Fruit fly (Drosophila melanogaster) whole organism, embryonic: ENCODE results near the gene ddbt.
A peak's percentile ranks its signal among the peaks of the same experiment; 100 is the strongest.

Experiments used
- Antp ChIP-seq: fragments of 200-800 bp; sonication (Bioruptor generic); optimal IDR thresholded peaks from 3 replicates; lab custom pipeline; 2016; ENCODE audit warnings: missing biosample characterization, missing genetic modification characterization
- Atf6 ChIP-seq: fragments of 200-800 bp; sonication (Bioruptor generic); IDR thresholded peaks from 2 replicates; pipeline ENCODE4 v1.3.6; 2022; ENCODE audit warnings: missing biosample characterization, missing genetic modification characterization
- B-H2 ChIP-seq: fragments of 200-800 bp; sonication (Bioruptor generic); optimal IDR thresholded peaks from 2 replicates; lab custom pipeline; 2018; ENCODE audit warnings: missing biosample characterization, mild to moderate bottlenecking, missing genetic modification characterization
- Bgb ChIP-seq: fragments of 200-800 bp; sonication (Bioruptor generic); IDR thresholded peaks from 2 replicates; pipeline ENCODE4 v1.3.6; 2022; ENCODE audit warnings: missing biosample characterization, missing genetic modification characterization; ENCODE audit not compliant: partially characterized antibody
- Blimp-1 ChIP-seq: fragments of 200-800 bp; sonication (Bioruptor generic); optimal IDR thresholded peaks from 3 replicates; lab custom pipeline; 2018; ENCODE audit warnings: missing biosample characterization, missing genetic modification characterization, mild to moderate bottlenecking, moderate library complexity, missing genetic modification reagents
- CG10321 ChIP-seq: fragments of 200-800 bp; sonication (Bioruptor generic); IDR thresholded peaks from 2 replicates; pipeline ENCODE4 v1.3.6; 2022; ENCODE audit warnings: missing biosample characterization, missing genetic modification characterization
- CG11456 ChIP-seq: fragments of 200-800 bp; sonication (Bioruptor generic); IDR thresholded peaks from 3 replicates; pipeline ENCODE4 v1.3.6; 2022; ENCODE audit warnings: missing biosample characterization, missing genetic modification characterization
- CG11695 ChIP-seq: fragments of 200-800 bp; sonication (Bioruptor generic); IDR thresholded peaks from 3 replicates; pipeline ENCODE4 v1.3.6; 2022; ENCODE audit warnings: missing biosample characterization, missing genetic modification characterization
- CG12071 ChIP-seq: fragments of 200-800 bp; sonication (Bioruptor generic); optimal IDR thresholded peaks from 3 replicates; lab custom pipeline; 2018; ENCODE audit warnings: missing biosample characterization, mild to moderate bottlenecking, missing genetic modification characterization
- CG13424 ChIP-seq: fragments of 200-800 bp; sonication (Bioruptor generic); optimal IDR thresholded peaks from 2 replicates; lab custom pipeline; 2019; ENCODE audit warnings: missing biosample characterization, mild to moderate bottlenecking, missing genetic modification characterization, moderate library complexity
- CG13894 ChIP-seq: fragments of 200-800 bp; sonication (Bioruptor generic); optimal IDR thresholded peaks from 3 replicates; lab custom pipeline; 2018; ENCODE audit warnings: missing biosample characterization, mild to moderate bottlenecking, missing genetic modification characterization, moderate library complexity
- CG14014 ChIP-seq: fragments of 200-800 bp; sonication (Bioruptor generic); IDR thresholded peaks from 2 replicates; pipeline ENCODE4 v1.3.6; 2022; ENCODE audit warnings: missing biosample characterization, missing genetic modification characterization
- CG1602 ChIP-seq: fragments of 200-800 bp; sonication (Bioruptor generic); optimal IDR thresholded peaks from 3 replicates; lab custom pipeline; 2016; ENCODE audit warnings: missing biosample characterization, missing genetic modification characterization
- CG17802 ChIP-seq: fragments of 200-800 bp; sonication (Bioruptor generic); optimal IDR thresholded peaks from 2 replicates; lab custom pipeline; 2018; ENCODE audit warnings: missing biosample characterization, mild to moderate bottlenecking, missing genetic modification characterization, moderate library complexity
- CG30020 ChIP-seq: fragments of 200-800 bp; optimal IDR thresholded peaks from 2 replicates; lab custom pipeline; 2019; ENCODE audit warnings: missing biosample characterization, mild to moderate bottlenecking, missing genetic modification characterization, moderate library complexity
- CG42726 ChIP-seq: fragments of 200-800 bp; sonication (Bioruptor generic); IDR thresholded peaks from 2 replicates; pipeline ENCODE4 v1.3.6; 2022; ENCODE audit warnings: missing biosample characterization, missing genetic modification characterization; ENCODE audit not compliant: partially characterized antibody
- CG4360 ChIP-seq: fragments of 200-800 bp; sonication (Bioruptor generic); IDR thresholded peaks from 2 replicates; pipeline ENCODE4 v1.3.6; 2022; ENCODE audit warnings: missing biosample characterization, missing genetic modification characterization
- CG4707 ChIP-seq: fragments of 200-800 bp; sonication (Bioruptor generic); optimal IDR thresholded peaks from 2 replicates; lab custom pipeline; 2018; ENCODE audit warnings: missing biosample characterization, mild to moderate bottlenecking, missing genetic modification characterization, moderate library complexity
- Deaf1 ChIP-seq: fragments of 200-800 bp; optimal IDR thresholded peaks from 3 replicates; lab custom pipeline; 2019; ENCODE audit warnings: missing biosample characterization, mild to moderate bottlenecking, missing genetic modification characterization, moderate library complexity
- Gug ChIP-seq: fragments of 200-800 bp; sonication (Bioruptor generic); IDR thresholded peaks from 4 replicates; pipeline ENCODE4 v1.3.6; 2022; ENCODE audit warnings: missing biosample characterization, missing genetic modification characterization
- HmgZ ChIP-seq: fragments of 200-800 bp; sonication (Bioruptor generic); optimal IDR thresholded peaks from 2 replicates; lab custom pipeline; 2018; ENCODE audit warnings: missing biosample characterization, mild to moderate bottlenecking, missing genetic modification characterization
- Hmr ChIP-seq: fragments of 200-800 bp; sonication (Bioruptor generic); optimal IDR thresholded peaks from 3 replicates; lab custom pipeline; 2017; ENCODE audit warnings: mild to moderate bottlenecking, missing biosample characterization, missing genetic modification reagents, missing genetic modification characterization
- Hr51 ChIP-seq, 2 experiments: fragments of 200-800 bp; sonication (Bioruptor generic); optimal IDR thresholded peaks; 2 replicates in 1 of 2; 3 replicates in 1 of 2; lab custom pipeline; 2016 to 2018; ENCODE audit warnings: missing biosample characterization in 2 of 2, missing genetic modification characterization in 2 of 2, mild to moderate bottlenecking in 1 of 2, moderate library complexity in 1 of 2
- Lhr ChIP-seq: fragments of 200-800 bp; sonication (Bioruptor generic); optimal IDR thresholded peaks from 3 replicates; lab custom pipeline; 2017; ENCODE audit warnings: mild to moderate bottlenecking, missing biosample characterization, missing genetic modification reagents, missing genetic modification characterization
- MBD-R2 ChIP-seq: fragments of 200-800 bp; sonication (Bioruptor generic); IDR thresholded peaks from 2 replicates; pipeline ENCODE4 v1.3.6; 2022; ENCODE audit warnings: missing biosample characterization, missing genetic modification characterization
- NFAT ChIP-seq: fragments of 200-800 bp; sonication (Bioruptor generic); IDR thresholded peaks from 2 replicates; pipeline ENCODE4 v1.3.6; 2022; ENCODE audit warnings: missing biosample characterization, missing genetic modification characterization
- Ptx1 ChIP-seq: fragments of 200-800 bp; sonication (Bioruptor generic); IDR thresholded peaks from 2 replicates; pipeline ENCODE4 v1.3.6; 2022; ENCODE audit warnings: missing biosample characterization, missing genetic modification characterization
- Sox100B ChIP-seq: fragments of 200-800 bp; sonication (Bioruptor generic); optimal IDR thresholded peaks from 3 replicates; lab custom pipeline; 2018; ENCODE audit warnings: missing biosample characterization, mild to moderate bottlenecking, missing genetic modification characterization
- Stat92E ChIP-seq, 3 experiments: fragments of >200 bp in 2 of 3; fragments of 200-800 bp in 1 of 3; sonication (Bioruptor generic) in 1 of 3; optimal IDR thresholded peaks; 2 replicates each; lab custom pipeline; 2017 to 2019; ENCODE audit warnings: missing biosample characterization in 3 of 3, missing genetic modification characterization in 3 of 3, mild to moderate bottlenecking in 1 of 3, moderate library complexity in 1 of 3
- Xrp1 ChIP-seq: fragments of 200-800 bp; sonication (Bioruptor generic); IDR thresholded peaks from 2 replicates; pipeline ENCODE4 v1.3.6; 2022; ENCODE audit warnings: missing biosample characterization, missing genetic modification characterization
- ac ChIP-seq: fragments of 200-800 bp; sonication (Bioruptor generic); optimal IDR thresholded peaks from 3 replicates; lab custom pipeline; 2017; ENCODE audit warnings: missing biosample characterization, mild to moderate bottlenecking, missing genetic modification characterization
- ato ChIP-seq: fragments of 200-800 bp; sonication (Bioruptor generic); IDR thresholded peaks from 2 replicates; pipeline ENCODE4 v1.3.6; 2022; ENCODE audit warnings: missing biosample characterization, missing genetic modification characterization; ENCODE audit not compliant: partially characterized antibody
- eve ChIP-seq, 2 experiments: fragments of >200 bp; optimal IDR thresholded peaks; 2 replicates each; lab custom pipeline; 2017; ENCODE audit warnings: missing biosample characterization in 2 of 2, missing genetic modification characterization in 2 of 2
- grn ChIP-seq: fragments of 200-800 bp; sonication (Bioruptor generic); optimal IDR thresholded peaks from 3 replicates; lab custom pipeline; 2017; ENCODE audit warnings: missing biosample characterization, missing genetic modification characterization
- gsb ChIP-seq: fragments of 200-800 bp; sonication (Bioruptor generic); IDR thresholded peaks from 2 replicates; pipeline ENCODE4 v1.3.6; 2022; ENCODE audit warnings: missing biosample characterization, missing genetic modification characterization
- hb ChIP-seq: fragments of 200-800 bp; sonication (Bioruptor generic); IDR thresholded peaks from 3 replicates; pipeline ENCODE4 v1.3.6; 2022; ENCODE audit warnings: missing biosample characterization, missing genetic modification characterization; ENCODE audit not compliant: partially characterized antibody
- hkb ChIP-seq, 2 experiments: fragments of 200-800 bp in 1 of 2; fragments of >200 bp in 1 of 2; sonication (Bioruptor generic) in 1 of 2; IDR thresholded peaks in 1 of 2; optimal IDR thresholded peaks in 1 of 2; 2 replicates each; pipeline versions ENCODE4 v1.3.6 to Lab custom; 2017 to 2022; ENCODE audit warnings: missing biosample characterization in 1 of 2, missing genetic modification characterization in 1 of 2
- ind ChIP-seq: fragments of 200-800 bp; sonication (Bioruptor generic); optimal IDR thresholded peaks from 3 replicates; lab custom pipeline; 2016; ENCODE audit warnings: missing biosample characterization, missing genetic modification characterization
- mirr ChIP-seq: fragments of 200-800 bp; sonication (Bioruptor generic); optimal IDR thresholded peaks from 3 replicates; lab custom pipeline; 2018; ENCODE audit warnings: missing biosample characterization, mild to moderate bottlenecking, missing genetic modification characterization
- nau ChIP-seq: fragments of 200-800 bp; sonication (Bioruptor generic); optimal IDR thresholded peaks from 3 replicates; lab custom pipeline; 2017; ENCODE audit warnings: missing biosample characterization, mild to moderate bottlenecking, missing genetic modification characterization, missing genetic modification reagents
- p53 ChIP-seq: fragments of 200-800 bp; sonication (Bioruptor generic); optimal IDR thresholded peaks from 2 replicates; lab custom pipeline; 2016; ENCODE audit warnings: missing biosample characterization, missing genetic modification characterization
- prd ChIP-seq, 3 experiments: fragments of >200 bp in 2 of 3; fragments of 200-800 bp in 1 of 3; sonication (Bioruptor generic) in 1 of 3; optimal IDR thresholded peaks in 2 of 3; IDR thresholded peaks in 1 of 3; 2 replicates in 2 of 3; 3 replicates in 1 of 3; pipeline versions ENCODE4 v1.3.6 to Lab custom; 2017 to 2022; ENCODE audit warnings: missing biosample characterization in 1 of 3, missing genetic modification characterization in 1 of 3
- pros ChIP-seq: fragments of 200-800 bp; sonication (Bioruptor generic); optimal IDR thresholded peaks from 3 replicates; lab custom pipeline; 2019; ENCODE audit warnings: missing biosample characterization, mild to moderate bottlenecking, missing genetic modification characterization, moderate library complexity
- sima ChIP-seq: fragments of 200-800 bp; sonication (Bioruptor generic); optimal IDR thresholded peaks from 2 replicates; lab custom pipeline; 2016; ENCODE audit warnings: missing biosample characterization, missing genetic modification characterization
- stc ChIP-seq: fragments of 200-800 bp; sonication (Bioruptor generic); IDR thresholded peaks from 2 replicates; pipeline ENCODE4 v1.3.6; 2022; ENCODE audit warnings: missing biosample characterization, missing genetic modification characterization
- usp ChIP-seq: fragments of >200 bp; optimal IDR thresholded peaks from 2 replicates; lab custom pipeline; 2017; ENCODE audit warnings: missing biosample characterization, missing genetic modification characterization
- z ChIP-seq: fragments of 200-800 bp; sonication (Bioruptor generic); IDR thresholded peaks from 3 replicates; pipeline ENCODE4 v1.3.6; 2022; ENCODE audit warnings: missing biosample characterization, missing genetic modification characterization
- zf30C ChIP-seq: fragments of 200-800 bp; sonication (Bioruptor generic); optimal IDR thresholded peaks from 3 replicates; lab custom pipeline; 2018; ENCODE audit warnings: missing biosample characterization, mild to moderate bottlenecking, missing genetic modification characterization

Gene ddbt

DNA sequence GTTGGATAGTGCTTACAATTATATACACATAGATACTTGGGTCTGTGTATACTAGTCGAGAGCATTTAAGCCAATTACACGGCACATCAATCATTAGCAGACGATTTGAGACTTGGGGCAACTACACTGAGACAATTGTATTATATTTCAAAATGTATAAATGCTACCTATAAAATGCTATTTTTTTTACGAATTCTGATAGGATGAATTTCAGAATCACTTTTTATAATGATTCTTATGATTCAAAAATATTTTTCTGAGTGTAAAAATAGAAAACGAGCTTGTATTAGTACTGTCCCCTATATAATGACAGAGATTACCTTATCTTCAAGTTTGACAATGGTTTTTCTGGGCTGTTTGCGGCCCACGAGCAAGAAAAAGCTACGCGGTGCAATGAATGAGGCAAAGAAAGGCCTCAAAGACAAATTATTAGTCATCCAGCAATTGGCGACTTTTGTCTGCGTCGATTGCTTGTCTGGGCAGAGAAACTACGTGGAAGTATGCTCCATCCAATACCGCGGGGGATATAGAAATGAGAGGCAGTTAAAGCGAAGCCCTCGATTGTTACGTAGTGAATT, 33.9 kb downstream of the ddbt start (continued):
- TF ChIP-seq CG11695: peak; percentile 88
- peak; percentile 83 for TF ChIP-seq CG11456 (GFP tag; lab: Robert Waterston, UW)
- no peak for TF ChIP-seq Deaf1
- TF ChIP-seq Lhr (GFP tag; lab: Kevin White, UChicago): no peak
- TF ChIP-seq prd (optimal IDR thresholded peaks at IDR 0.05; lab: Kevin White, UChicago): no peak
- peak; percentile 83 for TF ChIP-seq prd (GFP tag; IDR thresholded peaks at IDR 0.05; lab: Robert Waterston, UW)
- TF ChIP-seq CG30020 (tag; lab: Kevin White, UChicago): no peak
- TF ChIP-seq Ptx1: peak; percentile 91
- peak; percentile 8 for TF ChIP-seq mirr (GFP tag; lab: Kevin White, UChicago)
- peak; percentile 42 for TF ChIP-seq CG17802
- TF ChIP-seq CG1602 (GFP tag; lab: Kevin White, UChicago): peak; percentile 23
- TF ChIP-seq CG14014: peak; percentile 80
- TF ChIP-seq Antp (GFP tag; lab: Kevin White, UChicago): peak; percentile 4
- no peak for TF ChIP-seq nau (GFP tag; lab: Kevin White, UChicago)
- peak in 1 of 3 experiments; percentile 23 for TF ChIP-seq Stat92E (GFP tag; optimal IDR thresholded peaks at IDR 0.05; lab: Kevin White, UChicago)
- no peak for TF ChIP-seq hb
- TF ChIP-seq gsb (GFP tag; lab: Robert Waterston, UW): peak; percentile 56; the same call in 1 of the 2 replicates
- TF ChIP-seq CG13894 (tag; lab: Kevin White, UChicago): peak; percentile 59
- TF ChIP-seq stc (GFP tag; lab: Robert Waterston, UW): peak; percentile 76
- TF ChIP-seq CG12071 (GFP tag; lab: Kevin White, UChicago): no peak
- TF ChIP-seq p53: no peak
- no peak for TF ChIP-seq CG4360 (GFP tag; lab: Robert Waterston, UW)
- TF ChIP-seq Hmr (GFP tag; lab: Kevin White, UChicago): peak; percentile 66
- no peak for TF ChIP-seq B-H2 (GFP tag; lab: Kevin White, UChicago)
- TF ChIP-seq MBD-R2 (GFP tag; lab: Robert Waterston, UW): peak; percentile 63; the same call in 1 of the 2 replicates
- TF ChIP-seq pros (GFP tag; lab: Kevin White, UChicago): no peak
- TF ChIP-seq Gug (GFP tag; lab: Robert Waterston, UW): peak; percentile 49; the same call in 1 of the 4 replicates
- no peak for TF ChIP-seq z
- peak; percentile 58 for TF ChIP-seq zf30C (GFP tag; lab: Kevin White, UChicago)
- peak; percentile 7 for TF ChIP-seq CG4707 (GFP tag; lab: Kevin White, UChicago)
- peak; percentile 34 to 80 for TF ChIP-seq Hr51 (GFP tag; optimal IDR thresholded peaks at IDR 0.05; lab: Kevin White, UChicago)
- peak; percentile 83 for TF ChIP-seq Xrp1 (GFP tag; lab: Robert Waterston, UW)
- peak; percentile 39; the same call in 1 of the 2 replicates for TF ChIP-seq NFAT (GFP tag; lab: Robert Waterston, UW)
- no peak for TF ChIP-seq eve (GFP tag; optimal IDR thresholded peaks at IDR 0.05; lab: Kevin White, UChicago)
- peak; percentile 82 for TF ChIP-seq Atf6 (GFP tag; lab: Robert Waterston, UW)
- TF ChIP-seq ato (GFP tag; lab: Robert Waterston, UW): no peak
- no peak for TF ChIP-seq usp (GFP tag; lab: Kevin White, UChicago)
- TF ChIP-seq sima (GFP tag; lab: Kevin White, UChicago): peak; percentile 45
- peak; percentile 67 for TF ChIP-seq HmgZ (tag; lab: Kevin White, UChicago)
- TF ChIP-seq hkb (optimal IDR thresholded peaks at IDR 0.05; lab: Kevin White, UChicago): no peak
- TF ChIP-seq hkb (GFP tag; IDR thresholded peaks at IDR 0.05; lab: Robert Waterston, UW): peak; percentile 90
- TF ChIP-seq CG42726 (GFP tag; lab: Robert Waterston, UW): no peak
- no peak for TF ChIP-seq Sox100B (GFP tag; lab: Kevin White, UChicago)
- no peak for TF ChIP-seq grn (GFP tag; lab: Kevin White, UChicago)
- TF ChIP-seq Bgb: no peak
- no peak for TF ChIP-seq ind (GFP tag; lab: Kevin White, UChicago)
- no peak for TF ChIP-seq ac
- peak; percentile 64 for TF ChIP-seq CG13424 (tag; lab: Kevin White, UChicago)
- TF ChIP-seq CG10321 (GFP tag; lab: Robert Waterston, UW): no peak
- TF ChIP-seq Blimp-1 (GFP tag; lab: Kevin White, UChicago): peak; percentile 83
